Worm (Caenorhabditis elegans) whole organism, young adult: ENCODE measurements around the gene F25D1.8.

Experiments
- ceh-79 ChIP-seq: sonication (generic microtip); optimal IDR thresholded peaks from 2 replicates; lab custom pipeline; 2017; ENCODE audit warnings: mild to moderate bottlenecking, missing genetic modification characterization, missing compliant biosample characterization
- efl-1 ChIP-seq: fragments of 150-350 bp; optimal IDR thresholded peaks from 2 replicates; lab custom pipeline; 2014; ENCODE audit warnings: missing biosample characterization, missing genetic modification reagents, missing genetic modification characterization
- lag-1 ChIP-seq: fragments of 200-800 bp; sonication (Bioruptor generic); IDR thresholded peaks from 2 replicates; pipeline ENCODE4 v1.3.6; 2022; ENCODE audit warnings: missing genetic modification reagents, missing genetic modification characterization, missing compliant biosample characterization
- nhr-27 ChIP-seq: fragments of 200-800 bp; sonication (Bioruptor generic); optimal IDR thresholded peaks from 2 replicates; lab custom pipeline; 2018; ENCODE audit warnings: mild to moderate bottlenecking, missing genetic modification characterization, moderate library complexity, missing compliant biosample characterization
- unc-62 ChIP-seq: fragments of 150-350 bp; optimal IDR thresholded peaks from 2 replicates; lab custom pipeline; 2014; ENCODE audit warnings: missing biosample characterization, missing genetic modification reagents, missing genetic modification characterization
- ztf-26 ChIP-seq: sonication (generic microtip); optimal IDR thresholded peaks from 2 replicates; lab custom pipeline; 2017; ENCODE audit warnings: missing genetic modification characterization, missing compliant biosample characterization

ce11 chrV:10578938-10579337 is 39.7 kb downstream of the F25D1.8 start, which contains the start of the genes erh-1 and lpd-9:
- TF ChIP-seq lag-1 = no peak
- no peak for TF ChIP-seq ceh-79 (tag; lab: Kevin White, UChicago)
- TF ChIP-seq unc-62 (GFP tag; lab: Kevin White, UChicago) = no peak
- TF ChIP-seq efl-1 = peak; percentile 2
- TF ChIP-seq nhr-27 (tag; lab: Kevin White, UChicago) = no peak
- no peak for TF ChIP-seq ztf-26 (tag; lab: Kevin White, UChicago)
